Fruit fly (Drosophila melanogaster): ENCODE data around the gene sim.

DNA sequence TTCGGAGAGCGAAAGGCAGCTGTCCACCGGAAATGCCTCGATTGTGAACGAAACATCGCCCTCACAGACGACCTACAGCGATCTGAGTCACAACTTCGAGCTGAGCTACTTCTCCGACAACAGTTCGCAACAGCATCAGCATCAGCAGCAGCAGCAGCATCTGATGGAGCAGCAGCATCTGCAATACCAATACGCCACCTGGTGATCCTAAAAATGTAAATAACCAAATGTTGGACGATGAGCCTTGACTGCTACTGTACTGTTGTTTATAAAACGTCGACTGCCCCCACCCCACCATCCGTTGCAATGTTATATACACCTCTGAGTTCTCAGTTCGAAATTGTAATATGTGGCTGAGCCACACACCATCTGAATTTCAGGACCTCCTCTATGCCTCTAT is 19.7 kb downstream of the sim start:
- TF ChIP-seq Crg-1 (GFP tag; optimal IDR thresholded peaks at IDR 0.05) (no peak), CG11617 (GFP tag; optimal IDR thresholded peaks at IDR 0.05) (no peak), CG14711 (tag; optimal IDR thresholded peaks at IDR 0.05) (no peak), kay (GFP tag; ENCODE audit: borderline replicate concordance) (no peak), Clk (GFP tag; optimal IDR thresholded peaks at IDR 0.05) (no peak), ovo (GFP tag; optimal IDR thresholded peaks at IDR 0.05) (no peak)

Measured in whole organism, adult.